Fruit fly (Drosophila melanogaster) whole organism, embryonic: ENCODE results near the gene Psa.
A peak's percentile ranks its signal among the peaks of the same experiment; 100 is the strongest.

ENCODE experiments used
- Abd-B ChIP-seq: fragments of 200-800 bp; sonication (Bioruptor generic); optimal IDR thresholded peaks from 2 replicates; lab custom pipeline; 2018; ENCODE audit warnings: missing biosample characterization, mild to moderate bottlenecking, missing genetic modification characterization, moderate library complexity
- Ada2b ChIP-seq: fragments of 200-800 bp; sonication (Bioruptor generic); IDR thresholded peaks from 2 replicates; pipeline ENCODE4 v1.3.6; 2022; ENCODE audit warnings: missing biosample characterization, missing genetic modification characterization
- Adf1 ChIP-seq: fragments of 200-800 bp; sonication (Bioruptor generic); IDR thresholded peaks from 2 replicates; pipeline ENCODE4 v1.3.6; 2022; ENCODE audit warnings: missing biosample characterization, missing genetic modification characterization
- BEAF-32 ChIP-seq: fragments of 200-800 bp; sonication (Bioruptor generic); optimal IDR thresholded peaks from 3 replicates; lab custom pipeline; 2017; ENCODE audit warnings: missing biosample characterization, missing genetic modification characterization, mild to moderate bottlenecking, moderate library complexity, missing genetic modification reagents
- Blimp-1 ChIP-seq: fragments of 200-800 bp; sonication (Bioruptor generic); optimal IDR thresholded peaks from 3 replicates; lab custom pipeline; 2018; ENCODE audit warnings: missing biosample characterization, missing genetic modification characterization, mild to moderate bottlenecking, moderate library complexity, missing genetic modification reagents
- Bteb2 ChIP-seq: fragments of 200-800 bp; sonication (Bioruptor generic); optimal IDR thresholded peaks from 2 replicates; lab custom pipeline; 2016; ENCODE audit warnings: missing biosample characterization, missing genetic modification characterization
- CG11723 ChIP-seq: fragments of 200-800 bp; sonication (Bioruptor generic); optimal IDR thresholded peaks from 2 replicates; lab custom pipeline; 2017; ENCODE audit warnings: missing biosample characterization, mild to moderate bottlenecking, missing genetic modification characterization
- CG12744 ChIP-seq: fragments of 200-800 bp; sonication (Bioruptor generic); optimal IDR thresholded peaks from 2 replicates; lab custom pipeline; 2016; ENCODE audit warnings: missing biosample characterization, missing genetic modification characterization
- CG13624 ChIP-seq: fragments of 200-800 bp; sonication (Bioruptor generic); optimal IDR thresholded peaks from 2 replicates; lab custom pipeline; 2016; ENCODE audit warnings: missing biosample characterization, missing genetic modification characterization
- CG16815 ChIP-seq: fragments of 200-800 bp; sonication (Bioruptor generic); optimal IDR thresholded peaks from 3 replicates; lab custom pipeline; 2017; ENCODE audit warnings: missing biosample characterization, mild to moderate bottlenecking, missing genetic modification characterization
- CG18262 ChIP-seq: fragments of 200-800 bp; optimal IDR thresholded peaks from 3 replicates; lab custom pipeline; 2019; ENCODE audit warnings: missing biosample characterization, mild to moderate bottlenecking, missing genetic modification characterization, moderate library complexity
- CG30020 ChIP-seq: fragments of 200-800 bp; optimal IDR thresholded peaks from 2 replicates; lab custom pipeline; 2019; ENCODE audit warnings: missing biosample characterization, mild to moderate bottlenecking, missing genetic modification characterization, moderate library complexity
- CG6175 ChIP-seq: fragments of 200-800 bp; sonication (Bioruptor generic); IDR thresholded peaks from 3 replicates; pipeline ENCODE4 v1.3.6; 2022; ENCODE audit warnings: missing biosample characterization, missing genetic modification characterization
- CG6813 ChIP-seq: fragments of 200-800 bp; sonication (Bioruptor generic); optimal IDR thresholded peaks from 2 replicates; lab custom pipeline; 2017; ENCODE audit warnings: missing biosample characterization, missing genetic modification characterization, mild to moderate bottlenecking, moderate library complexity, missing genetic modification reagents
- CkIIα-i1 ChIP-seq: fragments of 200-800 bp; sonication (Bioruptor generic); IDR thresholded peaks from 2 replicates; pipeline ENCODE4 v1.3.6; 2022; ENCODE audit warnings: missing biosample characterization, missing genetic modification characterization
- CoRest ChIP-seq: fragments of 200-800 bp; sonication (Bioruptor generic); optimal IDR thresholded peaks from 3 replicates; lab custom pipeline; 2018; ENCODE audit warnings: missing biosample characterization, mild to moderate bottlenecking, missing genetic modification characterization, moderate library complexity
- Dref ChIP-seq: fragments of 200-800 bp; sonication (Bioruptor generic); IDR thresholded peaks from 2 replicates; pipeline ENCODE4 v1.3.6; 2022; ENCODE audit warnings: missing biosample characterization, missing genetic modification characterization
- Drgx ChIP-seq: fragments of 200-800 bp; sonication (Bioruptor generic); IDR thresholded peaks from 2 replicates; pipeline ENCODE4 v1.3.6; 2022; ENCODE audit warnings: missing biosample characterization, missing genetic modification characterization
- E2f2 ChIP-seq: fragments of 200-800 bp; sonication (Bioruptor generic); IDR thresholded peaks from 2 replicates; pipeline ENCODE4 v1.3.6; 2022; ENCODE audit warnings: missing biosample characterization, missing genetic modification characterization
- Eip74EF ChIP-seq, 2 experiments: fragments of 200-800 bp in 1 of 2; fragments of >200 bp in 1 of 2; sonication (Bioruptor generic) in 1 of 2; optimal IDR thresholded peaks; 2 replicates each; lab custom pipeline; 2017 to 2019; ENCODE audit warnings: missing biosample characterization in 2 of 2, missing genetic modification characterization in 2 of 2, mild to moderate bottlenecking in 1 of 2, moderate library complexity in 1 of 2
- Ets65A ChIP-seq: fragments of 200-800 bp; sonication (Bioruptor generic); peaks from one replicate; lab custom pipeline; 2016; ENCODE audit warnings: missing biosample characterization, missing genetic modification characterization
- Fer1 ChIP-seq: fragments of 200-800 bp; sonication (Bioruptor generic); optimal IDR thresholded peaks from 2 replicates; lab custom pipeline; 2017; ENCODE audit warnings: missing biosample characterization, mild to moderate bottlenecking, missing genetic modification characterization
- HLH54F ChIP-seq: fragments of 200-800 bp; sonication (Bioruptor generic); optimal IDR thresholded peaks from 3 replicates; lab custom pipeline; 2016; ENCODE audit warnings: missing biosample characterization, missing genetic modification characterization
- HmgD ChIP-seq: fragments of 200-800 bp; sonication (Bioruptor generic); optimal IDR thresholded peaks from 3 replicates; lab custom pipeline; 2016; ENCODE audit warnings: missing biosample characterization, missing genetic modification characterization
- Med ChIP-seq: fragments of 200-800 bp; sonication (Bioruptor generic); peaks from one replicate; lab custom pipeline; 2016; ENCODE audit warnings: missing biosample characterization, missing genetic modification characterization, mild to moderate bottlenecking, inconsistent platforms, moderate library complexity
- Mrtf ChIP-seq: fragments of 200-800 bp; sonication (Bioruptor generic); IDR thresholded peaks from 3 replicates; pipeline ENCODE4 v1.3.6; 2022; ENCODE audit warnings: missing biosample characterization, missing genetic modification characterization
- Myb ChIP-seq: fragments of 200-800 bp; sonication (Bioruptor generic); optimal IDR thresholded peaks from 2 replicates; lab custom pipeline; 2016; ENCODE audit warnings: missing biosample characterization, missing genetic modification characterization
- ab ChIP-seq: fragments of 200-800 bp; sonication (Bioruptor generic); optimal IDR thresholded peaks from 2 replicates; lab custom pipeline; 2016; ENCODE audit warnings: missing biosample characterization, missing genetic modification characterization
- amos ChIP-seq: fragments of 200-800 bp; sonication (Bioruptor generic); IDR thresholded peaks from 2 replicates; pipeline ENCODE4 v1.3.6; 2022; ENCODE audit warnings: missing biosample characterization, missing genetic modification characterization; ENCODE audit not compliant: partially characterized antibody
- az2 ChIP-seq: fragments of 200-800 bp; sonication (Bioruptor generic); optimal IDR thresholded peaks from 3 replicates; lab custom pipeline; 2016; ENCODE audit warnings: missing biosample characterization, missing genetic modification characterization
- bbx ChIP-seq: fragments of 200-800 bp; sonication (Bioruptor generic); IDR thresholded peaks from 2 replicates; pipeline ENCODE4 v1.3.6; 2022; ENCODE audit warnings: missing biosample characterization, missing genetic modification characterization; ENCODE audit not compliant: partially characterized antibody
- bcd ChIP-seq: fragments of 200-800 bp; sonication (Bioruptor generic); optimal IDR thresholded peaks from 2 replicates; lab custom pipeline; 2017; ENCODE audit warnings: missing biosample characterization, mild to moderate bottlenecking, missing genetic modification characterization
- chif ChIP-seq, 2 experiments: fragments of 200-800 bp; sonication (Bioruptor generic); optimal IDR thresholded peaks; 3 replicates each; lab custom pipeline; 2016; ENCODE audit warnings: missing biosample characterization in 2 of 2, missing genetic modification characterization in 2 of 2
- croc ChIP-seq: fragments of 200-800 bp; sonication (Bioruptor generic); conservative IDR thresholded peaks from 3 replicates; pipeline ENCODE4 v1.3.6; 2022; ENCODE audit warnings: missing biosample characterization, missing genetic modification characterization
- cwo ChIP-seq: fragments of 200-800 bp; sonication (Bioruptor generic); optimal IDR thresholded peaks from 3 replicates; lab custom pipeline; 2017; ENCODE audit warnings: missing biosample characterization, missing genetic modification characterization, mild to moderate bottlenecking, moderate library complexity, missing genetic modification reagents
- eyg ChIP-seq: fragments of 200-800 bp; sonication (Bioruptor generic); optimal IDR thresholded peaks from 3 replicates; lab custom pipeline; 2016; ENCODE audit warnings: missing biosample characterization, missing genetic modification characterization
- gem ChIP-seq: fragments of 200-800 bp; sonication (Bioruptor generic); optimal IDR thresholded peaks from 2 replicates; lab custom pipeline; 2019; ENCODE audit warnings: missing biosample characterization, mild to moderate bottlenecking, missing genetic modification characterization, moderate library complexity
- gt ChIP-seq: fragments of 200-800 bp; sonication (Bioruptor generic); IDR thresholded peaks from 2 replicates; pipeline ENCODE4 v1.3.6; 2022; ENCODE audit warnings: missing biosample characterization, missing genetic modification characterization
- hth ChIP-seq: fragments of >200 bp; optimal IDR thresholded peaks from 2 replicates; lab custom pipeline; 2017; ENCODE audit warnings: inconsistent platforms
- lbe ChIP-seq: fragments of 200-800 bp; sonication (Bioruptor generic); optimal IDR thresholded peaks from 2 replicates; lab custom pipeline; 2016; ENCODE audit warnings: missing biosample characterization, mild to moderate bottlenecking, missing genetic modification characterization
- mld ChIP-seq: fragments of 200-800 bp; sonication (Bioruptor generic); IDR thresholded peaks from 3 replicates; pipeline ENCODE4 v1.3.6; 2022; ENCODE audit warnings: missing biosample characterization, missing genetic modification characterization; ENCODE audit not compliant: partially characterized antibody
- pfk ChIP-seq: fragments of 200-800 bp; sonication (Bioruptor generic); optimal IDR thresholded peaks from 2 replicates; lab custom pipeline; 2018; ENCODE audit warnings: missing biosample characterization, mild to moderate bottlenecking, missing genetic modification characterization, moderate library complexity
- prd ChIP-seq, 3 experiments: fragments of >200 bp in 2 of 3; fragments of 200-800 bp in 1 of 3; sonication (Bioruptor generic) in 1 of 3; optimal IDR thresholded peaks in 2 of 3; IDR thresholded peaks in 1 of 3; 2 replicates in 2 of 3; 3 replicates in 1 of 3; pipeline versions ENCODE4 v1.3.6 to Lab custom; 2017 to 2022; ENCODE audit warnings: missing biosample characterization in 1 of 3, missing genetic modification characterization in 1 of 3
- ranshi ChIP-seq: fragments of 200-800 bp; sonication (Bioruptor generic); IDR thresholded peaks from 2 replicates; pipeline ENCODE4 v1.3.6; 2022; ENCODE audit warnings: missing biosample characterization, missing genetic modification characterization
- ro ChIP-seq: fragments of 200-800 bp; sonication (Bioruptor generic); IDR thresholded peaks from 2 replicates; pipeline ENCODE4 v1.3.6; 2022; ENCODE audit warnings: missing biosample characterization, missing genetic modification characterization
- sd ChIP-seq: fragments of 200-800 bp; sonication (Bioruptor generic); optimal IDR thresholded peaks from 3 replicates; lab custom pipeline; 2018; ENCODE audit warnings: missing biosample characterization, mild to moderate bottlenecking, missing genetic modification characterization, moderate library complexity
- sisA ChIP-seq: fragments of 200-800 bp; sonication (Bioruptor generic); IDR thresholded peaks from 2 replicates; pipeline ENCODE4 v1.3.6; 2022; ENCODE audit warnings: missing biosample characterization, missing genetic modification characterization
- tgo ChIP-seq: fragments of 200-800 bp; sonication (Bioruptor generic); IDR thresholded peaks from 3 replicates; pipeline ENCODE4 v1.3.6; 2022; ENCODE audit warnings: missing biosample characterization, missing genetic modification characterization
- zen ChIP-seq: fragments of 200-800 bp; sonication (Bioruptor generic); optimal IDR thresholded peaks from 3 replicates; lab custom pipeline; 2018; ENCODE audit warnings: missing biosample characterization, mild to moderate bottlenecking, missing genetic modification characterization, moderate library complexity

The Psa gene

DNA sequence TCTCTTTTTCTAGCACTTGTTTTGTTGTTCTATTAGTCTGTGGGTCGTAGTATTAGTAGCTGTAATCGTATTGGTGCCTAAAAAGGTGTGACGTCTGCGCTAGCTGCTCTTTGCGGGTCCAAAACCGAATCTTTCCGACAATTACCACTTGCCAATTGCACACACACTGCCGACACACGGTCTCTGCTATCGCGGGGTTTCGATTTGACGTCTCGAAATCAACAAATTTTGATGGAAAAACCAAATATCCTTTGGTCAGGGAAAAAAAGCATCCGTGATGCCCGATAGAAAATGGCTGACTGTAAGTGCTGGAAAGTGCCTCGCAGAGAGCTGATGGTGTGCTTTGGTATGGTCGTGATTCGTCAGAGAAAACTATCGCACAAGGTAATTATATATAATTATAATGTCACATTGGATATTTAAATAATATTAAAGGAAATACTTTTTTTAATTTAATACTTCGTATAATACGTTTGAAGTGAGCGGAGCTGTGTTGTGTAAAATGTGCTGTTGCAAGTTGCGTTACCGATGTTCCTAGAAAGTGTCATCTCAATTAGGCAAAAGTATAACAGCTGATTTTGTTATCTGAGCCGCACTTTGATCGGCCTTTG, 55.6 kb downstream of the Psa start, which contains the start of the genes Pex10 and CG12099 (continued):
- TF ChIP-seq Bteb2 (GFP tag; lab: Kevin White, UChicago) (peak; percentile 66), Eip74EF (GFP tag; optimal IDR thresholded peaks at IDR 0.05; lab: Kevin White, UChicago) (no peak), Dref (GFP tag; lab: Robert Waterston, UW) (peak; percentile 52), Adf1 (GFP tag; lab: Robert Waterston, UW) (peak; percentile 75), croc (GFP tag; lab: Robert Waterston, UW) (peak; percentile 90), Drgx (GFP tag; lab: Robert Waterston, UW) (peak; percentile 82), CkIIα-i1 (GFP tag; lab: Robert Waterston, UW) (no peak), sisA (GFP tag; lab: Robert Waterston, UW) (peak; percentile 93), CoRest (peak; percentile 93), prd (optimal IDR thresholded peaks at IDR 0.05; lab: Kevin White, UChicago) (no peak), prd (GFP tag; IDR thresholded peaks at IDR 0.05; lab: Robert Waterston, UW) (peak; percentile 96), ro (peak; percentile 51), CG13624 (GFP tag; lab: Kevin White, UChicago) (peak; percentile 53), E2f2 (peak; percentile 71), hth (lab: Kevin White, UChicago) (no peak), eyg (GFP tag; lab: Kevin White, UChicago) (no peak), bbx (GFP tag; lab: Robert Waterston, UW) (peak; percentile 84), pfk (GFP tag; lab: Kevin White, UChicago) (peak; percentile 42), Med (peak; percentile 91), Ets65A (peak; percentile 97), CG6813 (GFP tag; lab: Kevin White, UChicago) (peak; percentile 32), CG18262 (peak; percentile 85), CG11723 (GFP tag; lab: Kevin White, UChicago) (peak; percentile 66), Ada2b (GFP tag; lab: Robert Waterston, UW) (peak; percentile 87), gem (peak; percentile 93), cwo (GFP tag; lab: Kevin White, UChicago) (peak; percentile 67), ranshi (peak; percentile 91), HLH54F (GFP tag; lab: Kevin White, UChicago) (peak; percentile 72), Abd-B (GFP tag; lab: Kevin White, UChicago) (peak; percentile 88), BEAF-32 (GFP tag; lab: Kevin White, UChicago) (peak; percentile 97), CG6175 (peak; percentile 84), mld (GFP tag; lab: Robert Waterston, UW) (peak; percentile 80; the same call in 2 of the 3 replicates), zen (peak; percentile 89), az2 (peak; percentile 88), CG16815 (GFP tag; lab: Kevin White, UChicago) (peak; percentile 84), HmgD (GFP tag; lab: Kevin White, UChicago) (no peak), Myb (GFP tag; lab: Kevin White, UChicago) (peak; percentile 38), sd (tag; lab: Kevin White, UChicago) (no peak), ab (GFP tag; lab: Kevin White, UChicago) (peak; percentile 24), Blimp-1 (peak; percentile 72), chif (GFP tag; optimal IDR thresholded peaks at IDR 0.05; lab: Kevin White, UChicago) (peak; percentile 30 to 66), CG30020 (tag; lab: Kevin White, UChicago) (peak; percentile 81), gt (GFP tag; lab: Robert Waterston, UW) (peak; percentile 73), Mrtf (GFP tag; lab: Robert Waterston, UW) (peak; percentile 84; the same call in 2 of the 3 replicates), tgo (GFP tag; lab: Robert Waterston, UW) (peak; percentile 93), amos (GFP tag; lab: Robert Waterston, UW) (peak; percentile 89), CG12744 (GFP tag; lab: Kevin White, UChicago) (peak; percentile 28), lbe (GFP tag; lab: Kevin White, UChicago) (peak; percentile 82), bcd (GFP tag; lab: Kevin White, UChicago) (peak; percentile 88), Fer1 (GFP tag; lab: Kevin White, UChicago) (peak; percentile 80)
